Fruit fly (Drosophila melanogaster) whole organism, embryonic: ENCODE results near the gene CG4291.

ENCODE experiments used
- Adf1 ChIP-seq: fragments of 200-800 bp; sonication (Bioruptor generic); IDR thresholded peaks from 2 replicates; pipeline ENCODE4 v1.3.6; 2022; ENCODE audit warnings: missing biosample characterization, missing genetic modification characterization
- Antp ChIP-seq: fragments of 200-800 bp; sonication (Bioruptor generic); optimal IDR thresholded peaks from 3 replicates; lab custom pipeline; 2016; ENCODE audit warnings: missing biosample characterization, missing genetic modification characterization
- B-H2 ChIP-seq: fragments of 200-800 bp; sonication (Bioruptor generic); optimal IDR thresholded peaks from 2 replicates; lab custom pipeline; 2018; ENCODE audit warnings: missing biosample characterization, mild to moderate bottlenecking, missing genetic modification characterization
- Bteb2 ChIP-seq: fragments of 200-800 bp; sonication (Bioruptor generic); optimal IDR thresholded peaks from 2 replicates; lab custom pipeline; 2016; ENCODE audit warnings: missing biosample characterization, missing genetic modification characterization
- CG10321 ChIP-seq: fragments of 200-800 bp; sonication (Bioruptor generic); IDR thresholded peaks from 2 replicates; pipeline ENCODE4 v1.3.6; 2022; ENCODE audit warnings: missing biosample characterization, missing genetic modification characterization
- CG10565 ChIP-seq: fragments of 200-800 bp; sonication (Bioruptor generic); optimal IDR thresholded peaks from 3 replicates; lab custom pipeline; 2016; ENCODE audit warnings: missing biosample characterization, mild to moderate bottlenecking, missing genetic modification characterization
- CG10979 ChIP-seq: fragments of 200-800 bp; sonication (Bioruptor generic); optimal IDR thresholded peaks from 2 replicates; lab custom pipeline; 2018; ENCODE audit warnings: missing biosample characterization, mild to moderate bottlenecking, missing genetic modification characterization, moderate library complexity
- CG11398 ChIP-seq: fragments of 200-800 bp; sonication (Bioruptor generic); optimal IDR thresholded peaks from 2 replicates; lab custom pipeline; 2016; ENCODE audit warnings: missing biosample characterization, missing genetic modification characterization
- CG12104 ChIP-seq: fragments of 200-800 bp; sonication (Bioruptor generic); optimal IDR thresholded peaks from 3 replicates; lab custom pipeline; 2016; ENCODE audit warnings: missing biosample characterization, missing genetic modification characterization
- CG12299 ChIP-seq: fragments of 200-800 bp; sonication (Bioruptor generic); optimal IDR thresholded peaks from 2 replicates; lab custom pipeline; 2018; ENCODE audit warnings: missing biosample characterization, mild to moderate bottlenecking, missing genetic modification characterization
- CG13296 ChIP-seq: fragments of 200-800 bp; sonication (Bioruptor generic); optimal IDR thresholded peaks from 3 replicates; lab custom pipeline; 2018; ENCODE audit warnings: missing biosample characterization, mild to moderate bottlenecking, missing genetic modification characterization
- CG15601 ChIP-seq: fragments of 200-800 bp; sonication (Bioruptor generic); optimal IDR thresholded peaks from 3 replicates; lab custom pipeline; 2019; ENCODE audit warnings: missing biosample characterization, mild to moderate bottlenecking, missing genetic modification characterization, moderate library complexity
- CG16815 ChIP-seq: fragments of 200-800 bp; sonication (Bioruptor generic); optimal IDR thresholded peaks from 3 replicates; lab custom pipeline; 2017; ENCODE audit warnings: missing biosample characterization, mild to moderate bottlenecking, missing genetic modification characterization
- CG2116 ChIP-seq: fragments of 200-800 bp; sonication (Bioruptor generic); optimal IDR thresholded peaks from 3 replicates; lab custom pipeline; 2018; ENCODE audit warnings: missing biosample characterization, mild to moderate bottlenecking, missing genetic modification characterization
- CG2129 ChIP-seq: fragments of 200-800 bp; sonication (Bioruptor generic); IDR thresholded peaks from 2 replicates; pipeline ENCODE4 v1.3.6; 2022; ENCODE audit warnings: missing biosample characterization, missing genetic modification characterization; ENCODE audit not compliant: partially characterized antibody
- CG2678 ChIP-seq: fragments of 200-800 bp; sonication (Bioruptor generic); optimal IDR thresholded peaks from 3 replicates; lab custom pipeline; 2019; ENCODE audit warnings: missing biosample characterization, mild to moderate bottlenecking, missing genetic modification characterization, moderate library complexity
- CG31441 ChIP-seq: fragments of 200-800 bp; sonication (Bioruptor generic); IDR thresholded peaks from 2 replicates; pipeline ENCODE4 v1.3.6; 2022; ENCODE audit warnings: missing biosample characterization, missing genetic modification characterization
- CG3163 ChIP-seq: fragments of 200-800 bp; sonication (Bioruptor generic); optimal IDR thresholded peaks from 3 replicates; lab custom pipeline; 2016; ENCODE audit warnings: missing biosample characterization, missing genetic modification characterization
- CG34422 ChIP-seq: fragments of 200-800 bp; sonication (Bioruptor generic); IDR thresholded peaks from 3 replicates; pipeline ENCODE4 v1.3.6; 2022; ENCODE audit warnings: missing biosample characterization, missing genetic modification characterization
- CG42726 ChIP-seq: fragments of 200-800 bp; sonication (Bioruptor generic); IDR thresholded peaks from 2 replicates; pipeline ENCODE4 v1.3.6; 2022; ENCODE audit warnings: missing biosample characterization, missing genetic modification characterization; ENCODE audit not compliant: partially characterized antibody
- CG4707 ChIP-seq: fragments of 200-800 bp; sonication (Bioruptor generic); optimal IDR thresholded peaks from 2 replicates; lab custom pipeline; 2018; ENCODE audit warnings: missing biosample characterization, mild to moderate bottlenecking, missing genetic modification characterization, moderate library complexity
- CG6765 ChIP-seq: fragments of 200-800 bp; sonication (Bioruptor generic); optimal IDR thresholded peaks from 3 replicates; lab custom pipeline; 2017; ENCODE audit warnings: missing biosample characterization, mild to moderate bottlenecking, missing genetic modification characterization
- Camta ChIP-seq: fragments of 200-800 bp; sonication (Bioruptor generic); optimal IDR thresholded peaks from 2 replicates; lab custom pipeline; 2016; ENCODE audit warnings: missing biosample characterization, missing genetic modification characterization
- Dbx ChIP-seq: fragments of 200-800 bp; sonication (Bioruptor generic); IDR thresholded peaks from 3 replicates; pipeline ENCODE4 v1.3.6; 2022; ENCODE audit warnings: missing biosample characterization, missing genetic modification characterization
- E2f1 ChIP-seq: fragments of 200-800 bp; sonication (Bioruptor generic); IDR thresholded peaks from 2 replicates; pipeline ENCODE4 v1.3.6; 2022; ENCODE audit warnings: missing biosample characterization, missing genetic modification characterization
- ERR ChIP-seq: fragments of 200-800 bp; sonication (Bioruptor generic); optimal IDR thresholded peaks from 2 replicates; lab custom pipeline; 2016; ENCODE audit warnings: missing biosample characterization, missing genetic modification characterization
- GATAe ChIP-seq: fragments of 200-800 bp; sonication (Bioruptor generic); conservative IDR thresholded peaks from 2 replicates; pipeline ENCODE4 v1.3.6; 2022; ENCODE audit warnings: missing biosample characterization, missing genetic modification characterization
- Med ChIP-seq: fragments of 200-800 bp; sonication (Bioruptor generic); peaks from one replicate; lab custom pipeline; 2016; ENCODE audit warnings: missing biosample characterization, missing genetic modification characterization, mild to moderate bottlenecking, inconsistent platforms, moderate library complexity
- Tbp ChIP-seq: fragments of >200 bp; optimal IDR thresholded peaks from 2 replicates; lab custom pipeline; 2018; ENCODE audit warnings: missing biosample characterization, missing genetic modification characterization
- al ChIP-seq: fragments of 200-800 bp; sonication (Bioruptor generic); IDR thresholded peaks from 2 replicates; pipeline ENCODE4 v1.3.6; 2022; ENCODE audit warnings: missing biosample characterization, missing genetic modification characterization
- aop ChIP-seq: fragments of 200-800 bp; sonication (Bioruptor generic); IDR thresholded peaks from 2 replicates; pipeline ENCODE4 v1.3.6; 2022; ENCODE audit warnings: missing biosample characterization, missing genetic modification characterization
- cad ChIP-seq: fragments of >200 bp; optimal IDR thresholded peaks from 2 replicates; lab custom pipeline; 2017; ENCODE audit warnings: missing biosample characterization, missing genetic modification characterization
- caup ChIP-seq: fragments of 200-800 bp; sonication (Bioruptor generic); optimal IDR thresholded peaks from 3 replicates; lab custom pipeline; 2017; ENCODE audit warnings: missing biosample characterization, mild to moderate bottlenecking, missing genetic modification characterization, moderate library complexity; ENCODE audit not compliant: severe bottlenecking
- dmrt99B ChIP-seq: fragments of 200-800 bp; sonication (Bioruptor generic); optimal IDR thresholded peaks from 2 replicates; lab custom pipeline; 2018; ENCODE audit warnings: missing biosample characterization, mild to moderate bottlenecking, missing genetic modification characterization, moderate library complexity
- gsb-n ChIP-seq: fragments of 200-800 bp; sonication (Bioruptor generic); optimal IDR thresholded peaks from 3 replicates; lab custom pipeline; 2018; ENCODE audit warnings: missing biosample characterization, mild to moderate bottlenecking, missing genetic modification characterization
- kah ChIP-seq: fragments of 200-800 bp; sonication (Bioruptor generic); optimal IDR thresholded peaks from 2 replicates; lab custom pipeline; 2018; ENCODE audit warnings: missing biosample characterization, mild to moderate bottlenecking, missing genetic modification characterization
- mld ChIP-seq: fragments of 200-800 bp; sonication (Bioruptor generic); IDR thresholded peaks from 3 replicates; pipeline ENCODE4 v1.3.6; 2022; ENCODE audit warnings: missing biosample characterization, missing genetic modification characterization; ENCODE audit not compliant: partially characterized antibody
- nom ChIP-seq: fragments of 200-800 bp; sonication (Bioruptor generic); optimal IDR thresholded peaks from 2 replicates; lab custom pipeline; 2017; ENCODE audit warnings: missing biosample characterization, missing genetic modification characterization, mild to moderate bottlenecking, moderate library complexity, missing genetic modification reagents
- pho ChIP-seq: fragments of 200-800 bp; sonication (Bioruptor generic); optimal IDR thresholded peaks from 2 replicates; lab custom pipeline; 2016; ENCODE audit warnings: missing biosample characterization, missing genetic modification characterization
- ranshi ChIP-seq: fragments of 200-800 bp; sonication (Bioruptor generic); IDR thresholded peaks from 2 replicates; pipeline ENCODE4 v1.3.6; 2022; ENCODE audit warnings: missing biosample characterization, missing genetic modification characterization
- run ChIP-seq: fragments of 200-800 bp; sonication (Bioruptor generic); optimal IDR thresholded peaks from 3 replicates; lab custom pipeline; 2018; ENCODE audit warnings: missing biosample characterization, mild to moderate bottlenecking, missing genetic modification characterization
- sens ChIP-seq: fragments of 200-800 bp; sonication (Bioruptor generic); peaks from one replicate; lab custom pipeline; 2016; ENCODE audit warnings: missing biosample characterization, missing genetic modification characterization
- stc ChIP-seq: fragments of 200-800 bp; sonication (Bioruptor generic); IDR thresholded peaks from 2 replicates; pipeline ENCODE4 v1.3.6; 2022; ENCODE audit warnings: missing biosample characterization, missing genetic modification characterization
- tap ChIP-seq: fragments of 200-800 bp; optimal IDR thresholded peaks from 3 replicates; lab custom pipeline; 2019; ENCODE audit warnings: missing biosample characterization, mild to moderate bottlenecking, missing genetic modification characterization, moderate library complexity
- tgo ChIP-seq: fragments of 200-800 bp; sonication (Bioruptor generic); IDR thresholded peaks from 3 replicates; pipeline ENCODE4 v1.3.6; 2022; ENCODE audit warnings: missing biosample characterization, missing genetic modification characterization
- trem ChIP-seq: fragments of 200-800 bp; optimal IDR thresholded peaks from 3 replicates; lab custom pipeline; 2019; ENCODE audit warnings: missing biosample characterization, mild to moderate bottlenecking, missing genetic modification characterization, moderate library complexity
- trh ChIP-seq: fragments of 200-800 bp; sonication (Bioruptor generic); optimal IDR thresholded peaks from 2 replicates; lab custom pipeline; 2016; ENCODE audit warnings: missing biosample characterization, missing genetic modification characterization
- twi ChIP-seq: fragments of 200-800 bp; optimal IDR thresholded peaks from 2 replicates; lab custom pipeline; 2019; ENCODE audit warnings: missing biosample characterization, mild to moderate bottlenecking, missing genetic modification characterization, moderate library complexity
- wdn ChIP-seq: fragments of 200-800 bp; sonication (Bioruptor generic); IDR thresholded peaks from 2 replicates; pipeline ENCODE4 v1.3.6; 2022; ENCODE audit warnings: missing biosample characterization, missing genetic modification characterization
- wor ChIP-seq: fragments of 200-800 bp; sonication (Bioruptor generic); IDR thresholded peaks from 2 replicates; pipeline ENCODE4 v1.3.6; 2022; ENCODE audit warnings: missing biosample characterization, missing genetic modification characterization

Gene CG4291

dm6 chr2L:856690-857488 lies 4.4 kb upstream of the CG4291 start (continued):
- 0 out of 2 replicates have a peak, but pooled peaks have one; percentile 37 for TF ChIP-seq al
- peak; percentile 77 for TF ChIP-seq wdn
- TF ChIP-seq GATAe (GFP tag; lab: Robert Waterston, UW) = peak; percentile 23; the same call in 1 of the 2 replicates
- peak; percentile 84 for TF ChIP-seq ranshi
- peak; percentile 89 for TF ChIP-seq stc (GFP tag; lab: Robert Waterston, UW)
- no peak for TF ChIP-seq Camta (GFP tag; lab: Kevin White, UChicago)
- no peak for TF ChIP-seq CG42726 (GFP tag; lab: Robert Waterston, UW)
- TF ChIP-seq CG12104 (GFP tag; lab: Kevin White, UChicago) = peak; percentile 3
- peak; percentile 79 for TF ChIP-seq CG15601 (tag; lab: Kevin White, UChicago)
- TF ChIP-seq CG2129 (GFP tag; lab: Robert Waterston, UW) = no peak
- TF ChIP-seq pho (GFP tag; lab: Kevin White, UChicago) = no peak
- TF ChIP-seq CG2116 (GFP tag; lab: Kevin White, UChicago) = no peak
- peak; percentile 84 for TF ChIP-seq CG2678 (tag; lab: Kevin White, UChicago)
- TF ChIP-seq CG12299 (tag; lab: Kevin White, UChicago) = peak; percentile 38
- peak; percentile 65 for TF ChIP-seq CG31441
- TF ChIP-seq CG10979 (tag; lab: Kevin White, UChicago) = peak; percentile 84
- TF ChIP-seq ERR (GFP tag; lab: Kevin White, UChicago) = peak; percentile 3
- TF ChIP-seq B-H2 (GFP tag; lab: Kevin White, UChicago) = no peak
- no peak for TF ChIP-seq trh (GFP tag; lab: Kevin White, UChicago)
- TF ChIP-seq CG10321 (GFP tag; lab: Robert Waterston, UW) = peak; percentile 27; the same call in 1 of the 2 replicates
- TF ChIP-seq nom (GFP tag; lab: Kevin White, UChicago) = no peak
- TF ChIP-seq run = no peak
- peak; percentile 34 for TF ChIP-seq caup
- peak; percentile 64 for TF ChIP-seq CG4707
- TF ChIP-seq Med (GFP tag; lab: Kevin White, UChicago) = peak; percentile 96
- TF ChIP-seq Dbx (GFP tag; lab: Robert Waterston, UW) = 0 out of 3 replicates have a peak, but pooled peaks have one; percentile 17
- no peak for TF ChIP-seq CG13296 (GFP tag; lab: Kevin White, UChicago)
- peak; percentile 85 for TF ChIP-seq Antp
- peak; percentile 12 for TF ChIP-seq CG10565 (GFP tag; lab: Kevin White, UChicago)
- TF ChIP-seq gsb-n (tag; lab: Kevin White, UChicago) = peak; percentile 81
- peak; percentile 83 for TF ChIP-seq CG34422 (GFP tag; lab: Robert Waterston, UW)
- TF ChIP-seq CG6765 (GFP tag; lab: Kevin White, UChicago) = no peak
- no peak for TF ChIP-seq CG3163
- peak; percentile 34 for TF ChIP-seq twi
- peak; percentile 49 for TF ChIP-seq CG11398 (GFP tag; lab: Kevin White, UChicago)
- TF ChIP-seq CG16815 = peak; percentile 65
- peak; percentile 79 for TF ChIP-seq tgo (GFP tag; lab: Robert Waterston, UW)
- no peak for TF ChIP-seq mld (GFP tag; lab: Robert Waterston, UW)
- peak; percentile 63 for TF ChIP-seq trem (tag; lab: Kevin White, UChicago)
- peak; percentile 88 for TF ChIP-seq dmrt99B (tag; lab: Kevin White, UChicago)
- peak; percentile 48 for TF ChIP-seq kah (GFP tag; lab: Kevin White, UChicago)
- peak; percentile 82 for TF ChIP-seq E2f1 (GFP tag; lab: Robert Waterston, UW)
- TF ChIP-seq sens (GFP tag; lab: Kevin White, UChicago) = peak; percentile 89
- no peak for TF ChIP-seq Adf1 (GFP tag; lab: Robert Waterston, UW)
- TF ChIP-seq Bteb2 (GFP tag; lab: Kevin White, UChicago) = no peak
- peak; percentile 83 for TF ChIP-seq wor
- peak; percentile 52; the same call in 1 of the 2 replicates for TF ChIP-seq aop
- no peak for TF ChIP-seq Tbp (GFP tag; lab: Kevin White, UChicago)
- TF ChIP-seq cad (GFP tag; lab: Kevin White, UChicago) = no peak
- TF ChIP-seq tap = peak; percentile 71
